Fruit fly (Drosophila melanogaster): Measurements from ENCODE around the gene CG1116.
A peak's percentile ranks its signal among the peaks of the same experiment; 100 is the strongest.

CG1116 gene

dm6 chr3R:5198302-5198701 lies 21.2 kb upstream of the CG1116 start (continued):
- TF ChIP-seq amos (GFP tag; IDR thresholded peaks at IDR 0.05; ENCODE audit: partially characterized antibody) = no peak
- TF ChIP-seq Drgx (GFP tag; IDR thresholded peaks at IDR 0.05) = peak; percentile 48; the same call in 1 of the 2 replicates
- peak; percentile 62 for TF ChIP-seq CG6683 (GFP tag; optimal IDR thresholded peaks at IDR 0.05)
- TF ChIP-seq CG15073 (GFP tag; optimal IDR thresholded peaks at IDR 0.05) = no peak
- 0 out of 2 replicates have a peak, but pooled peaks have one; percentile 26 for TF ChIP-seq NFAT (GFP tag; IDR thresholded peaks at IDR 0.05)
- no peak for TF ChIP-seq p53 (GFP tag; optimal IDR thresholded peaks at IDR 0.05)
- no peak for TF ChIP-seq Camta (GFP tag; optimal IDR thresholded peaks at IDR 0.05)
- peak; percentile 27 for TF ChIP-seq luna (GFP tag; optimal IDR thresholded peaks at IDR 0.05)
- TF ChIP-seq Deaf1 (tag; optimal IDR thresholded peaks at IDR 0.05) = peak; percentile 96
- TF ChIP-seq CG5245 (GFP tag; optimal IDR thresholded peaks at IDR 0.05) = no peak
- TF ChIP-seq tup (GFP tag; optimal IDR thresholded peaks at IDR 0.05) = peak; percentile 20
- TF ChIP-seq C15 (GFP tag; IDR thresholded peaks at IDR 0.05) = no peak
- TF ChIP-seq CG6765 (GFP tag; optimal IDR thresholded peaks at IDR 0.05) = peak; percentile 18
- TF ChIP-seq abd-A (tag; optimal IDR thresholded peaks at IDR 0.05) = peak; percentile 77
- TF ChIP-seq E2f2 (GFP tag; IDR thresholded peaks at IDR 0.05) = peak; percentile 21; the same call in 1 of the 2 replicates
- peak; percentile 65; the same call in 1 of the 2 replicates for TF ChIP-seq lmd (GFP tag; IDR thresholded peaks at IDR 0.05)
- TF ChIP-seq CG10431 (GFP tag; optimal IDR thresholded peaks at IDR 0.05) = no peak
- TF ChIP-seq Meics (GFP tag; optimal IDR thresholded peaks at IDR 0.05) = peak; percentile 79
- no peak for TF ChIP-seq CG1602 (GFP tag; optimal IDR thresholded peaks at IDR 0.05)
- TF ChIP-seq CG10209 (GFP tag; optimal IDR thresholded peaks at IDR 0.05) = peak; percentile 57
- no peak for TF ChIP-seq Asciz (GFP tag; optimal IDR thresholded peaks at IDR 0.05)
- peak; percentile 42 for TF ChIP-seq ems (GFP tag; optimal IDR thresholded peaks at IDR 0.05)
- peak; percentile 38 for TF ChIP-seq HmgZ (tag; optimal IDR thresholded peaks at IDR 0.05)
- TF ChIP-seq cwo (GFP tag; optimal IDR thresholded peaks at IDR 0.05) = peak; percentile 68
- no peak for TF ChIP-seq Opbp (GFP tag; IDR thresholded peaks at IDR 0.05; ENCODE audit: partially characterized antibody)
- TF ChIP-seq sima (GFP tag; optimal IDR thresholded peaks at IDR 0.05) = peak; percentile 19
- peak; percentile 30 for TF ChIP-seq CG8944 (GFP tag; optimal IDR thresholded peaks at IDR 0.05)
- TF ChIP-seq Hand (GFP tag; optimal IDR thresholded peaks at IDR 0.05) = peak; percentile 69
- TF ChIP-seq unc-4 (GFP tag; IDR thresholded peaks at IDR 0.05; ENCODE audit: partially characterized antibody) = no peak
- peak; percentile 53 for TF ChIP-seq CG13624 (GFP tag; optimal IDR thresholded peaks at IDR 0.05)
- TF ChIP-seq CHES-1-like (GFP tag; optimal IDR thresholded peaks at IDR 0.05) = peak; percentile 51
- TF ChIP-seq zf30C (GFP tag; optimal IDR thresholded peaks at IDR 0.05) = peak; percentile 51
- TF ChIP-seq CG1792 (GFP tag; optimal IDR thresholded peaks at IDR 0.05) = peak; percentile 12
- TF ChIP-seq YL-1 (GFP tag; optimal IDR thresholded peaks at IDR 0.05) = no peak
- TF ChIP-seq CG17359 (tag; optimal IDR thresholded peaks at IDR 0.05) = peak; percentile 57
- TF ChIP-seq sens (GFP tag) = peak; percentile 81
- TF ChIP-seq ATbp (GFP tag; optimal IDR thresholded peaks at IDR 0.05) = peak; percentile 39
- peak; percentile 6 for TF ChIP-seq Dad (GFP tag; optimal IDR thresholded peaks at IDR 0.05)
- TF ChIP-seq Ptx1 (GFP tag; IDR thresholded peaks at IDR 0.05) = peak; percentile 55; the same call in 1 of the 2 replicates
- TF ChIP-seq Hmx (GFP tag; optimal IDR thresholded peaks at IDR 0.05) = no peak
- peak; percentile 42 for TF ChIP-seq CG12391 (tag; optimal IDR thresholded peaks at IDR 0.05)
- TF ChIP-seq Hmr (GFP tag; optimal IDR thresholded peaks at IDR 0.05) = peak; percentile 89
- peak; percentile 53; the same call in 1 of the 3 replicates for TF ChIP-seq CG11560 (tag; IDR thresholded peaks at IDR 0.05)
- TF ChIP-seq CG4730 (GFP tag; IDR thresholded peaks at IDR 0.05) = 0 out of 2 replicates have a peak, but pooled peaks have one; percentile 4
- TF ChIP-seq CG15269 (tag; optimal IDR thresholded peaks at IDR 0.05) = peak; percentile 67
- TF ChIP-seq jumu (GFP tag; optimal IDR thresholded peaks at IDR 0.05) = peak; percentile 50
- TF ChIP-seq NC2β (GFP tag; optimal IDR thresholded peaks at IDR 0.05) = peak; percentile 22
- TF ChIP-seq CG8359 (GFP tag; optimal IDR thresholded peaks at IDR 0.05; ENCODE audit: borderline replicate concordance) = no peak
- peak; percentile 63 for TF ChIP-seq CG17385 (GFP tag; optimal IDR thresholded peaks at IDR 0.05)
- peak; percentile 22 for TF ChIP-seq sug (tag; optimal IDR thresholded peaks at IDR 0.05)
